Worm (Caenorhabditis elegans) whole organism, late embryonic: ENCODE measurements around the gene str-27.

Experiments used
- C38D4.7 ChIP-seq: fragments of 200-800 bp; sonication (Bioruptor generic); optimal IDR thresholded peaks from 2 replicates; lab custom pipeline; 2018; ENCODE audit warnings: mild to moderate bottlenecking, missing genetic modification characterization, moderate library complexity, missing compliant biosample characterization
- F13H6.1 ChIP-seq: sonication (generic microtip); optimal IDR thresholded peaks from 2 replicates; lab custom pipeline; 2016; ENCODE audit warnings: missing genetic modification characterization, missing compliant biosample characterization
- K02D7.2 ChIP-seq: sonication (generic microtip); optimal IDR thresholded peaks from 2 replicates; lab custom pipeline; 2017; ENCODE audit warnings: mild to moderate bottlenecking, missing genetic modification characterization, missing compliant biosample characterization
- K09A11.1 ChIP-seq: sonication (generic microtip); optimal IDR thresholded peaks from 2 replicates; lab custom pipeline; 2017; ENCODE audit warnings: antibody characterized with exemption, mild to moderate bottlenecking, missing genetic modification characterization, missing compliant biosample characterization; ENCODE audit not compliant: insufficient read depth
- Y22D7AL.16 ChIP-seq: sonication (generic microtip); optimal IDR thresholded peaks from 2 replicates; lab custom pipeline; 2016; ENCODE audit warnings: missing genetic modification characterization, missing compliant biosample characterization
- ama-1 ChIP-seq: fragments of 150-350 bp; optimal IDR thresholded peaks from 2 replicates; lab custom pipeline; 2014
- ceh-2 ChIP-seq: sonication (generic microtip); optimal IDR thresholded peaks from 2 replicates; lab custom pipeline; 2016; ENCODE audit warnings: missing genotype, missing genetic modification characterization, missing compliant biosample characterization
- ceh-22 ChIP-seq: sonication (generic microtip); optimal IDR thresholded peaks from 2 replicates; lab custom pipeline; 2017; ENCODE audit warnings: missing biosample characterization, missing genetic modification characterization
- ceh-30 ChIP-seq: fragments of 150-350 bp; optimal IDR thresholded peaks from 2 replicates; lab custom pipeline; 2014; ENCODE audit warnings: missing biosample characterization, missing genetic modification characterization
- ceh-31 ChIP-seq: sonication (generic microtip); optimal IDR thresholded peaks from 2 replicates; lab custom pipeline; 2016; ENCODE audit warnings: missing genetic modification characterization, missing compliant biosample characterization
- ceh-48 ChIP-seq: sonication (generic microtip); optimal IDR thresholded peaks from 2 replicates; lab custom pipeline; 2016; ENCODE audit warnings: missing genetic modification characterization, inconsistent platforms, missing compliant biosample characterization
- ceh-9 ChIP-seq: sonication (generic microtip); optimal IDR thresholded peaks from 2 replicates; lab custom pipeline; 2016; ENCODE audit warnings: mild to moderate bottlenecking, missing genetic modification characterization, inconsistent platforms, missing compliant biosample characterization
- dmd-4 ChIP-seq: sonication (generic microtip); optimal IDR thresholded peaks from 2 replicates; lab custom pipeline; 2016; ENCODE audit warnings: borderline replicate concordance, missing genetic modification characterization, missing compliant biosample characterization
- ets-4 ChIP-seq: sonication (generic microtip); optimal IDR thresholded peaks from 2 replicates; lab custom pipeline; 2016; ENCODE audit warnings: missing genetic modification characterization, missing compliant biosample characterization
- fax-1 ChIP-seq: sonication (generic microtip); optimal IDR thresholded peaks from 2 replicates; lab custom pipeline; 2016; ENCODE audit warnings: missing genotype, missing genetic modification characterization, missing compliant biosample characterization
- fkh-10 ChIP-seq: fragments of 150-350 bp; optimal IDR thresholded peaks from 2 replicates; lab custom pipeline; 2014; ENCODE audit warnings: missing biosample characterization, missing genetic modification reagents, missing genetic modification characterization
- gmeb-2 ChIP-seq: sonication (generic microtip); optimal IDR thresholded peaks from 2 replicates; lab custom pipeline; 2016; ENCODE audit warnings: missing genetic modification characterization, inconsistent platforms, missing compliant biosample characterization
- hlh-30 ChIP-seq: sonication (generic microtip); optimal IDR thresholded peaks from 2 replicates; lab custom pipeline; 2017; ENCODE audit warnings: antibody characterized with exemption, missing genetic modification characterization, missing compliant biosample characterization; ENCODE audit not compliant: insufficient read depth
- hlh-8 ChIP-seq: sonication (generic microtip); optimal IDR thresholded peaks from 2 replicates; lab custom pipeline; 2016; ENCODE audit warnings: missing genotype, missing genetic modification characterization, missing compliant biosample characterization
- lim-6 ChIP-seq: sonication (generic microtip); optimal IDR thresholded peaks from 2 replicates; lab custom pipeline; 2016; ENCODE audit warnings: missing genetic modification characterization, missing compliant biosample characterization
- lin-11 ChIP-seq: fragments of 200-800 bp; sonication (Bioruptor generic); optimal IDR thresholded peaks from 2 replicates; lab custom pipeline; 2018; ENCODE audit warnings: mild to moderate bottlenecking, missing genetic modification characterization, missing compliant biosample characterization
- madf-2 ChIP-seq: sonication (generic microtip); optimal IDR thresholded peaks from 2 replicates; lab custom pipeline; 2017; ENCODE audit warnings: missing genetic modification characterization, missing compliant biosample characterization
- nhr-11 ChIP-seq: fragments of 150-350 bp; optimal IDR thresholded peaks from 2 replicates; lab custom pipeline; 2014; ENCODE audit warnings: missing biosample characterization, missing genetic modification characterization
- npax-4 ChIP-seq: sonication (generic microtip); optimal IDR thresholded peaks from 2 replicates; lab custom pipeline; 2016; ENCODE audit warnings: missing genetic modification characterization, missing compliant biosample characterization
- odd-2 ChIP-seq: sonication (generic microtip); optimal IDR thresholded peaks from 2 replicates; lab custom pipeline; 2017; ENCODE audit warnings: antibody characterized with exemption, mild to moderate bottlenecking, missing genetic modification characterization, missing compliant biosample characterization
- pag-3 ChIP-seq: sonication (generic microtip); optimal IDR thresholded peaks from 2 replicates; lab custom pipeline; 2016; ENCODE audit warnings: missing compliant biosample characterization, missing genetic modification characterization, borderline replicate concordance
- pha-2 ChIP-seq: sonication (generic microtip); optimal IDR thresholded peaks from 2 replicates; lab custom pipeline; 2017; ENCODE audit warnings: mild to moderate bottlenecking, missing genetic modification characterization, missing compliant biosample characterization
- pha-4 ChIP-seq: fragments of 150-350 bp; optimal IDR thresholded peaks from 2 replicates; lab custom pipeline; 2018; ENCODE audit warnings: missing biosample characterization, missing genetic modification reagents, missing genetic modification characterization
- pqm-1 ChIP-seq: sonication (generic microtip); optimal IDR thresholded peaks from 2 replicates; lab custom pipeline; 2016; ENCODE audit warnings: missing genetic modification characterization, missing compliant biosample characterization
- pros-1 ChIP-seq: fragments of 150-350 bp; optimal IDR thresholded peaks from 2 replicates; lab custom pipeline; 2014; ENCODE audit warnings: missing biosample characterization, missing genetic modification reagents, missing genetic modification characterization
- ref-2 ChIP-seq: sonication (generic microtip); optimal IDR thresholded peaks from 2 replicates; lab custom pipeline; 2016; ENCODE audit warnings: missing genetic modification characterization, missing compliant biosample characterization
- sox-2 ChIP-seq: fragments of 200-800 bp; sonication (Bioruptor generic); IDR thresholded peaks from 2 replicates; pipeline ENCODE4 v1.3.6; 2022; ENCODE audit warnings: missing genetic modification reagents, missing genetic modification characterization, missing compliant biosample characterization
- syd-9 ChIP-seq: sonication (generic microtip); optimal IDR thresholded peaks from 2 replicates; lab custom pipeline; 2016; ENCODE audit warnings: mild to moderate bottlenecking, missing genetic modification characterization, moderate library complexity, missing compliant biosample characterization
- tbx-2 ChIP-seq: sonication (generic microtip); optimal IDR thresholded peaks from 2 replicates; lab custom pipeline; 2016; ENCODE audit warnings: missing genetic modification characterization, missing compliant biosample characterization
- unc-3 ChIP-seq, 2 experiments: fragments of 200-800 bp in 1 of 2; sonication (Bioruptor generic) in 1 of 2; sonication (generic microtip) in 1 of 2; conservative IDR thresholded peaks in 1 of 2; optimal IDR thresholded peaks in 1 of 2; 2 replicates each; pipeline versions ENCODE4 v1.3.6 to Lab custom; 2016 to 2022; ENCODE audit warnings: missing compliant biosample characterization in 2 of 2, missing genetic modification characterization in 2 of 2, missing genetic modification reagents in 1 of 2
- unc-42 ChIP-seq: sonication (generic microtip); optimal IDR thresholded peaks from 2 replicates; lab custom pipeline; 2016; ENCODE audit warnings: missing genotype, missing genetic modification characterization, missing compliant biosample characterization
- unc-86 ChIP-seq: sonication (generic microtip); optimal IDR thresholded peaks from 2 replicates; lab custom pipeline; 2016; ENCODE audit warnings: missing genetic modification characterization, missing compliant biosample characterization
- zip-5 ChIP-seq: sonication (generic microtip); optimal IDR thresholded peaks from 2 replicates; lab custom pipeline; 2016; ENCODE audit warnings: missing genetic modification characterization, missing compliant biosample characterization
- ztf-16 ChIP-seq: sonication (generic microtip); optimal IDR thresholded peaks from 2 replicates; lab custom pipeline; 2017; ENCODE audit warnings: missing genetic modification characterization, missing compliant biosample characterization

Gene str-27

ce11 chrV:15716679-15717078 is 18.9 kb downstream of the str-27 start, which contains the start of gene Y6E2A.4:
Y6E2A.4 (minus strand) TSS chrV:15716779.
- no peak for TF ChIP-seq K09A11.1 (tag; lab: Kevin White, UChicago)
- TF ChIP-seq gmeb-2 (tag; lab: Kevin White, UChicago): no peak
- no peak for TF ChIP-seq tbx-2 (tag; lab: Kevin White, UChicago)
- no peak for TF ChIP-seq hlh-8 (tag; lab: Kevin White, UChicago)
- TF ChIP-seq unc-3 (GFP tag; conservative IDR thresholded peaks at IDR 0.05; lab: Robert Waterston, UW): no peak
- TF ChIP-seq unc-3 (tag; optimal IDR thresholded peaks at IDR 0.05; lab: Kevin White, UChicago): no peak
- no peak for TF ChIP-seq pqm-1 (tag; lab: Kevin White, UChicago)
- no peak for TF ChIP-seq fkh-10
- TF ChIP-seq fax-1: no peak
- no peak for TF ChIP-seq ref-2 (tag; lab: Kevin White, UChicago)
- TF ChIP-seq sox-2: no peak
- no peak for TF ChIP-seq ets-4 (tag; lab: Kevin White, UChicago)
- no peak for TF ChIP-seq ceh-2 (tag; lab: Kevin White, UChicago)
- no peak for TF ChIP-seq madf-2
- no peak for TF ChIP-seq F13H6.1 (tag; lab: Kevin White, UChicago)
- TF ChIP-seq Y22D7AL.16 (tag; lab: Kevin White, UChicago): no peak
- no peak for TF ChIP-seq pros-1 (tag; lab: Kevin White, UChicago)
- no peak for TF ChIP-seq ceh-22 (tag; lab: Kevin White, UChicago)
- no peak for TF ChIP-seq odd-2
- TF ChIP-seq syd-9: no peak

- TF ChIP-seq C38D4.7 (no peak), K09A11.1 (tag; lab: Kevin White, UChicago) (no peak), ceh-48 (tag; lab: Kevin White, UChicago) (no peak), lin-11 (no peak), pha-2 (no peak), lim-6 (no peak), ceh-9 (tag; lab: Kevin White, UChicago) (no peak), hlh-30 (no peak), unc-42 (no peak), Y22D7AL.16 (tag; lab: Kevin White, UChicago) (no peak), ama-1 (lab: Kevin White, UChicago) (no peak), dmd-4 (no peak), ceh-31 (tag; lab: Kevin White, UChicago) (no peak), pag-3 (tag; lab: Kevin White, UChicago) (no peak), zip-5 (tag; lab: Kevin White, UChicago) (no peak)
These were observed 20.0 kb downstream of the str-27 start for ce11 chrV:15715636-15716035.

- TF ChIP-seq K09A11.1 (tag; lab: Kevin White, UChicago): no peak
- no peak for TF ChIP-seq K02D7.2 (tag; lab: Kevin White, UChicago)
- TF ChIP-seq lim-6: no peak
- TF ChIP-seq ref-2 (tag; lab: Kevin White, UChicago): no peak
- no peak for TF ChIP-seq pha-4 (tag; lab: Kevin White, UChicago)
- no peak for TF ChIP-seq nhr-11 (tag; lab: Kevin White, UChicago)
- no peak for TF ChIP-seq unc-86 (tag; lab: Kevin White, UChicago)
- TF ChIP-seq fax-1: no peak
These were observed 23.2 kb downstream of the str-27 start for ce11 chrV:15712385-15712784.

DNA sequence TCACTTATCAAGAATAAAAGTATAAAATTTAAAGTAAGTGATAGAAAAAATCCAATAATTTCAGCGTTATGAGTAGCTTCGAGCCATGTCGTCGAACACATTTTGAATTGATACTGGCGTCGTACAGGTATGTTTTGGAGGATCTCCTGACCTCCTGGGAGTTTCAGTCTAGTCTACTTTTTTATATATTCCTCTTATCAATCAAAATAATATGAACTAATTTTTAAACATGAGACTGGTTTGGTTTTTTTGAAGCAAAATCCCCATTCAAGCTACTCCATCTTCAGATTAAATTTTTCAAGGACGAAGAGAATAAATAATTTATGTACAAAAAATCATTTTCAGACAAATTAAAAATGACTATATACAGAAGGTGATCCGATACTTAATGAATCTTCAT is 23.7 kb downstream of the str-27 start, which contains the start of gene str-101:
TSS of gene str-101 (minus strand) at position 101 of the 400 bp plus-strand sequence.
- TF ChIP-seq ztf-16 (tag; lab: Kevin White, UChicago) (no peak), lim-6 (no peak), npax-4 (tag; lab: Kevin White, UChicago) (no peak), pha-2 (no peak), ceh-30 (no peak), fax-1 (no peak)
